Worm (Caenorhabditis elegans): Measurements from ENCODE around the gene F29A7.8.
A peak's percentile ranks its signal among the peaks of the same experiment; 100 is the strongest.

F29A7.8 gene

DNA sequence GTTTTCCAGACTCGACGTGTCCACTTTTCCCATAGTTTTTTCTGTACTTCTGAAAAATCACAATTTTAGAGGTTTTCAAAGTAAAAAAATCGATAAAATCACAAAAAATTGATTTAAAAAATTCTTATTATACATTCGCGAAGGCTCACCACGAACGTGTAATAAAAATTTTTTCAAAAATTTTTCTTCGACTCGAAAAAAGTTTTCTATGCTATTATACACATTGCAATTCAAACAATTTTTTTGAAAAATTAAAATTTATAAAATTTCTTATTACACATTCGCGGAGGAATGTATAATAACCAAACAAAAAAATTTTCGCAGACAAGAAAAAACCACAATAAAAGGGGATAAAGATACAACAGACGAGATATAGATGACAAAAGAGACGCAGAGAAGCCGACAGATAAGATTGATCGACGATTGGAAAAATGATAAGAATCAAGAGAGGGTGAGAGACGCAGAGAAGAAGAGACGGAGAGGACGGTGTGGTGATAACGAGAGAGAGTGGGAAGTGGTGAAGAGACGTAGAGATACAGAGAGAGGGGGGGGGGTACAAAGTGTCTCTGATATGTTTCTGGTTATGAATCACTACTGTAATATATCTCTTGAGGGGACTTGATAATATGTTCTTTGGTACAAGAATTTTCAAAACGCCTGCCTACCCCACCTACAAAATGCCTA lies 42.8 kb upstream of the F29A7.8 start, which contains the start of gene nhr-119 (continued):
- TF ChIP-seq hlh-11 (tag; optimal IDR thresholded peaks at IDR 0.05) = peak; percentile 93
- peak; percentile 38 for TF ChIP-seq fos-1 (tag; optimal IDR thresholded peaks at IDR 0.05)
- TF ChIP-seq F44E2.7 (GFP tag; IDR thresholded peaks at IDR 0.05) = no peak
- no peak for TF ChIP-seq daf-8 (GFP tag; IDR thresholded peaks at IDR 0.05)
- no peak for TF ChIP-seq egl-43 (GFP tag; IDR thresholded peaks at IDR 0.05)
- peak in 1 of 2 experiments; percentile 15 for TF ChIP-seq daf-16 (GFP tag; optimal IDR thresholded peaks at IDR 0.05)
- peak; percentile 37 for TF ChIP-seq daf-16 (tag; optimal IDR thresholded peaks at IDR 0.05)
- TF ChIP-seq fkh-10 (GFP tag; optimal IDR thresholded peaks at IDR 0.05) = no peak
- no peak for TF ChIP-seq nhr-41 (GFP tag; IDR thresholded peaks at IDR 0.05)
- no peak for TF ChIP-seq mxl-2 (GFP tag; conservative IDR thresholded peaks at IDR 0.05)
- peak; percentile 26 for TF ChIP-seq dpl-1 (GFP tag; optimal IDR thresholded peaks at IDR 0.05)
- peak; percentile 64 for TF ChIP-seq aha-1 (tag)
- no peak for TF ChIP-seq F49E8.2 (tag; optimal IDR thresholded peaks at IDR 0.05; ENCODE audit: borderline replicate concordance)
- TF ChIP-seq lir-3 (tag; optimal IDR thresholded peaks at IDR 0.05) = no peak
- no peak for TF ChIP-seq nhr-25 (tag; optimal IDR thresholded peaks at IDR 0.05; ENCODE audit: borderline replicate concordance, insufficient read depth)
- TF ChIP-seq daf-19 (GFP tag; conservative IDR thresholded peaks at IDR 0.05) = no peak
- no peak for TF ChIP-seq Y105C5A.15 (GFP tag; IDR thresholded peaks at IDR 0.05)
- no peak for TF ChIP-seq snpc-1.2 (GFP tag; IDR thresholded peaks at IDR 0.05)
- TF ChIP-seq tag-97 (GFP tag; IDR thresholded peaks at IDR 0.05) = no peak
- peak; percentile 59 for TF ChIP-seq mep-1 (tag; optimal IDR thresholded peaks at IDR 0.05)
- no peak for TF ChIP-seq dmd-9 (GFP tag; IDR thresholded peaks at IDR 0.05)
- TF ChIP-seq unc-39 (tag; optimal IDR thresholded peaks at IDR 0.05) = no peak
- TF ChIP-seq ces-1 (GFP tag; optimal IDR thresholded peaks at IDR 0.05) = no peak
- peak; percentile 44 for TF ChIP-seq nhr-6 (tag; optimal IDR thresholded peaks at IDR 0.05)
- no peak for TF ChIP-seq F26F4.8 (GFP tag; conservative IDR thresholded peaks at IDR 0.05)
- TF ChIP-seq saeg-2 (GFP tag; IDR thresholded peaks at IDR 0.05) = no peak
- TF ChIP-seq ceh-62 (tag; optimal IDR thresholded peaks at IDR 0.05) = no peak
- TF ChIP-seq nhr-77 (tag; optimal IDR thresholded peaks at IDR 0.05) = peak; percentile 45
- 0 out of 2 replicates have a peak, but pooled peaks have one; percentile 31 for TF ChIP-seq mdt-29 (GFP tag; IDR thresholded peaks at IDR 0.05)
- TF ChIP-seq lin-39 (tag; optimal IDR thresholded peaks at IDR 0.05) = no peak
- TF ChIP-seq zip-11 (GFP tag; IDR thresholded peaks at IDR 0.05) = no peak
- peak; percentile 11 to 81 for TF ChIP-seq mdl-1 (tag; optimal IDR thresholded peaks at IDR 0.05)
- TF ChIP-seq Y48G9A.11 (GFP tag; IDR thresholded peaks at IDR 0.05) = no peak
- TF ChIP-seq hmg-1.1 (GFP tag; IDR thresholded peaks at IDR 0.05) = peak; percentile 59
- TF ChIP-seq dve-1 (tag; optimal IDR thresholded peaks at IDR 0.05; ENCODE audit: insufficient read depth) = peak; percentile 96
- peak in 1 of 2 experiments; percentile 68 for TF ChIP-seq unc-62 (GFP tag; optimal IDR thresholded peaks at IDR 0.05 in 1 of 2)
- no peak for TF ChIP-seq unc-62 (tag; optimal IDR thresholded peaks at IDR 0.05)
- TF ChIP-seq nhr-111 (GFP tag; optimal IDR thresholded peaks at IDR 0.05) = no peak
- no peak for TF ChIP-seq ceh-82 (tag; optimal IDR thresholded peaks at IDR 0.05)
- peak; percentile 19 for TF ChIP-seq ceh-28 (tag; optimal IDR thresholded peaks at IDR 0.05)
- TF ChIP-seq F37D6.2 (tag; optimal IDR thresholded peaks at IDR 0.05) = no peak
- no peak for TF ChIP-seq ceh-32 (tag; optimal IDR thresholded peaks at IDR 0.05; ENCODE audit: poor library complexity)
- TF ChIP-seq php-3 (GFP tag; IDR thresholded peaks at IDR 0.05) = peak; percentile 66
- TF ChIP-seq nhr-42 (GFP tag; IDR thresholded peaks at IDR 0.05) = no peak
- TF ChIP-seq lsy-2 (tag; optimal IDR thresholded peaks at IDR 0.05) = peak in 1 of 2 experiments; percentile 76
- TF ChIP-seq jun-1 (tag; optimal IDR thresholded peaks at IDR 0.05) = peak; percentile 22
- no peak for TF ChIP-seq D1046.2 (GFP tag; IDR thresholded peaks at IDR 0.05)
- no peak for TF ChIP-seq skn-1 (tag; optimal IDR thresholded peaks at IDR 0.05)
- TF ChIP-seq dmd-8 (GFP tag; IDR thresholded peaks at IDR 0.05) = no peak
- no peak for TF ChIP-seq sdz-12 (GFP tag; optimal IDR thresholded peaks at IDR 0.05)
- TF ChIP-seq ama-1 (optimal IDR thresholded peaks at IDR 0.05) = no peak
- TF ChIP-seq gei-8 (GFP tag; optimal IDR thresholded peaks at IDR 0.05) = no peak
